Worm (Caenorhabditis elegans) whole organism, mixed stage, embryonic: ENCODE results near the gene pmpl-1.

ENCODE experiments used
- ces-1 ChIP-seq: fragments of 150-350 bp; optimal IDR thresholded peaks from 2 replicates; lab custom pipeline; 2014; ENCODE audit warnings: missing biosample characterization, missing genetic modification reagents, missing genetic modification characterization
- elt-1 ChIP-seq: sonication (generic microtip); optimal IDR thresholded peaks from 2 replicates; lab custom pipeline; 2017; ENCODE audit warnings: missing genetic modification characterization, mild to moderate bottlenecking, missing compliant biosample characterization, antibody characterized with exemption, moderate library complexity, borderline replicate concordance; ENCODE audit not compliant: insufficient read depth
- lin-13 ChIP-seq: fragments of 150-350 bp; optimal IDR thresholded peaks from 2 replicates; lab custom pipeline; 2014; ENCODE audit warnings: missing biosample characterization, missing genetic modification characterization
- mab-5 ChIP-seq: fragments of 150-350 bp; optimal IDR thresholded peaks from 2 replicates; lab custom pipeline; 2014; ENCODE audit warnings: missing biosample characterization, missing genetic modification characterization
- nhr-2 ChIP-seq: fragments of 150-350 bp; optimal IDR thresholded peaks from 2 replicates; lab custom pipeline; 2014; ENCODE audit warnings: missing biosample characterization, missing genetic modification characterization
- nhr-237 ChIP-seq: fragments of 150-350 bp; optimal IDR thresholded peaks from 2 replicates; lab custom pipeline; 2014; ENCODE audit warnings: missing biosample characterization, missing genetic modification characterization
- nhr-76 ChIP-seq: sonication (generic microtip); optimal IDR thresholded peaks from 2 replicates; lab custom pipeline; 2017; ENCODE audit warnings: missing biosample characterization, missing genetic modification characterization
- snpc-4 ChIP-seq: fragments of 150-350 bp; optimal IDR thresholded peaks from 2 replicates; lab custom pipeline; 2014; ENCODE audit warnings: missing biosample characterization, missing genetic modification characterization
- sptf-1 ChIP-seq: sonication (generic microtip); optimal IDR thresholded peaks from 2 replicates; lab custom pipeline; 2017; ENCODE audit warnings: mild to moderate bottlenecking, missing genetic modification characterization, moderate library complexity, missing compliant biosample characterization
- ztf-11 ChIP-seq: fragments of 150-350 bp; optimal IDR thresholded peaks from 2 replicates; lab custom pipeline; 2014; ENCODE audit warnings: missing biosample characterization, missing genetic modification characterization

DNA sequence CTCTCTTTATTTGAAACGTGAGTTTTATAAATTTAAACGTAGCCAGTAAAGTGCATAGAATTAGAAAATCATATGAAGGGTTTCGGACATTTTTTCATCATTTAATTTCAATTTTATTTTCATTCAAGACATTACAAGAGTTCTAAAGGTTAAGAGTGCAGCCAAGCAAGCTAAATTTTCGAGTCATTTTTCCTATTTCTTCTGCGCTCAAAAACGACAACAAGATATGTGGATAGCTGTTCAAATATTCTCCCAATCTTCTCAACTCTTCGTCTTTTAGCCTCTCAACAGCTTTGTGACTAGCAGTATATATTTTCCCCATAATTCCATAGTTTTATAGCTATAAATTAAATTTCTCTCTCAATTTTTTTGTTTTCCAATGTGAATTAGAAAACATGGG, 4.2 kb upstream of the pmpl-1 start:
- TF ChIP-seq lin-13 (tag; lab: Kevin White, UChicago): no peak
- no peak for TF ChIP-seq snpc-4 (tag; lab: Kevin White, UChicago)
- no peak for TF ChIP-seq sptf-1 (tag; lab: Kevin White, UChicago)
- TF ChIP-seq mab-5 (tag; lab: Kevin White, UChicago): no peak
- no peak for TF ChIP-seq elt-1 (tag; lab: Kevin White, UChicago)
- TF ChIP-seq nhr-237 (tag; lab: Kevin White, UChicago): no peak
- no peak for TF ChIP-seq ces-1
- TF ChIP-seq ztf-11 (tag; lab: Kevin White, UChicago): no peak
- no peak for TF ChIP-seq nhr-2 (tag; lab: Kevin White, UChicago)
- TF ChIP-seq nhr-76: no peak
